Worm (Caenorhabditis elegans) whole organism, late embryonic: ENCODE measurements around the gene W01H2.2.

Experiments used
- ama-1 ChIP-seq: fragments of 150-350 bp; optimal IDR thresholded peaks from 2 replicates; lab custom pipeline; 2014
- ceh-2 ChIP-seq: sonication (generic microtip); optimal IDR thresholded peaks from 2 replicates; lab custom pipeline; 2016; ENCODE audit warnings: missing genotype, missing genetic modification characterization, missing compliant biosample characterization
- ceh-22 ChIP-seq: sonication (generic microtip); optimal IDR thresholded peaks from 2 replicates; lab custom pipeline; 2017; ENCODE audit warnings: missing biosample characterization, missing genetic modification characterization
- che-1 ChIP-seq: sonication (generic microtip); optimal IDR thresholded peaks from 2 replicates; lab custom pipeline; 2016; ENCODE audit warnings: mild to moderate bottlenecking, missing genetic modification characterization, missing compliant biosample characterization
- dve-1 ChIP-seq: sonication (generic microtip); optimal IDR thresholded peaks from 2 replicates; lab custom pipeline; 2017; ENCODE audit warnings: antibody characterized with exemption, mild to moderate bottlenecking, missing genetic modification characterization, missing compliant biosample characterization
- hlh-30 ChIP-seq: sonication (generic microtip); optimal IDR thresholded peaks from 2 replicates; lab custom pipeline; 2017; ENCODE audit warnings: antibody characterized with exemption, missing genetic modification characterization, missing compliant biosample characterization; ENCODE audit not compliant: insufficient read depth
- lin-11 ChIP-seq: fragments of 200-800 bp; sonication (Bioruptor generic); optimal IDR thresholded peaks from 2 replicates; lab custom pipeline; 2018; ENCODE audit warnings: mild to moderate bottlenecking, missing genetic modification characterization, missing compliant biosample characterization
- pqm-1 ChIP-seq: sonication (generic microtip); optimal IDR thresholded peaks from 2 replicates; lab custom pipeline; 2016; ENCODE audit warnings: missing genetic modification characterization, missing compliant biosample characterization
- ref-2 ChIP-seq: sonication (generic microtip); optimal IDR thresholded peaks from 2 replicates; lab custom pipeline; 2016; ENCODE audit warnings: missing genetic modification characterization, missing compliant biosample characterization
- sox-4 ChIP-seq: sonication (generic microtip); optimal IDR thresholded peaks from 2 replicates; lab custom pipeline; 2017; ENCODE audit warnings: mild to moderate bottlenecking, missing genetic modification characterization, inconsistent platforms, missing compliant biosample characterization
- ttx-3 ChIP-seq: sonication (generic microtip); optimal IDR thresholded peaks from 2 replicates; lab custom pipeline; 2016; ENCODE audit warnings: missing genetic modification reagents, missing genetic modification characterization, missing compliant biosample characterization
- unc-3 ChIP-seq, 2 experiments: fragments of 200-800 bp in 1 of 2; sonication (Bioruptor generic) in 1 of 2; sonication (generic microtip) in 1 of 2; conservative IDR thresholded peaks in 1 of 2; optimal IDR thresholded peaks in 1 of 2; 2 replicates each; pipeline versions ENCODE4 v1.3.6 to Lab custom; 2016 to 2022; ENCODE audit warnings: missing compliant biosample characterization in 2 of 2, missing genetic modification characterization in 2 of 2, missing genetic modification reagents in 1 of 2
- unc-86 ChIP-seq: sonication (generic microtip); optimal IDR thresholded peaks from 2 replicates; lab custom pipeline; 2016; ENCODE audit warnings: missing genetic modification characterization, missing compliant biosample characterization
- ztf-16 ChIP-seq: sonication (generic microtip); optimal IDR thresholded peaks from 2 replicates; lab custom pipeline; 2017; ENCODE audit warnings: missing genetic modification characterization, missing compliant biosample characterization

ce11 chrX:4246867-4247591, 28.8 kb upstream of the W01H2.2 start, which contains the start of gene F48D6.4:
- TF ChIP-seq ama-1 = no peak
- TF ChIP-seq che-1 = no peak
- TF ChIP-seq ttx-3 = no peak
- TF ChIP-seq ceh-2 (tag; lab: Kevin White, UChicago) = no peak
- TF ChIP-seq unc-3 (GFP tag; conservative IDR thresholded peaks at IDR 0.05; lab: Robert Waterston, UW) = no peak
- no peak for TF ChIP-seq unc-3 (tag; optimal IDR thresholded peaks at IDR 0.05; lab: Kevin White, UChicago)
- TF ChIP-seq pqm-1 (tag; lab: Kevin White, UChicago) = no peak
- no peak for TF ChIP-seq sox-4 (tag; lab: Kevin White, UChicago)
- no peak for TF ChIP-seq ref-2 (tag; lab: Kevin White, UChicago)
- TF ChIP-seq hlh-30 (tag; lab: Kevin White, UChicago) = no peak
- TF ChIP-seq ztf-16 = no peak
- no peak for TF ChIP-seq dve-1
- TF ChIP-seq ceh-22 = no peak
- no peak for TF ChIP-seq unc-86 (tag; lab: Kevin White, UChicago)
- no peak for TF ChIP-seq lin-11 (tag; lab: Kevin White, UChicago)
